Worm (Caenorhabditis elegans): Measurements from ENCODE around the gene trx-1.

DNA sequence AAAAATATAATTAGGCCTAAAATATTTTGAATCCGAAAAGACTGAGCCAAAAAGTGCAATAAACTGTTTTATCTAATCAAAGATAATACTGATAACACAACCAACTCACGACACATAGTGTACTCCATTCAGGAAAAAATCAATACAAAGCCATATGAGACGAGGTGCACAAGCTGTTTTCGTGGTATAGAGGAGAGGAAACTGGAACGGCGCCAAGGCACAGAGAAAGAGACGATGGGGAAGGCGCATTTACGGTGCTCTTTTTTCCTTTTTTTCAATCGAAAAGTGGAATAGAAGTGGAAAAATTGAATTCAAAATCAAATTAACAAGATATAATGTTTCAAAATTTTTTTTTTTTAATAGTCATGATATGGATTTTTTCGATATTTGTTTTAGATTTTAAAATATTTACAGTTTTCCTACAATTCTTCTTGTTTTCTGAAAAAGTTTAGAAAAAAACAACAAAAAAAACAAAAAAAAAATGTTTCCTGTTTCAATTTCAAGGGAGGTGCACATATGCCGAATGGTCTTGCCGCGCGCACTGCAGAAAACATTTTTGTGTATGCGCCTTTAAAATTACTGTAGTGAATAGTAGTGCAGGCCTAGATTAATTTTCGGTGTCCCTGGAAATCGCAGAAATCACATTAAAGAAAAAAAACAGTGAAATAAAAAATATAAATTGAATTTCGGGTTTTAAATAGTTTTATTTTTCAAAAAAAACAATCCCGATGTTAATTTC is 5.2 kb upstream of the trx-1 start, which contains the start of gene B0228.7:
- TF ChIP-seq lir-3 (tag; optimal IDR thresholded peaks at IDR 0.05; ENCODE audit: poor library complexity) (no peak), unc-30 (tag; optimal IDR thresholded peaks at IDR 0.05) (no peak), nhr-77 (tag; optimal IDR thresholded peaks at IDR 0.05) (no peak), sptf-1 (tag; optimal IDR thresholded peaks at IDR 0.05) (no peak), ceh-90 (tag; optimal IDR thresholded peaks at IDR 0.05) (no peak), lin-14 (GFP tag; optimal IDR thresholded peaks at IDR 0.05) (peak; percentile 37), fkh-10 (GFP tag; optimal IDR thresholded peaks at IDR 0.05) (no peak), zag-1 (tag; optimal IDR thresholded peaks at IDR 0.05) (no peak), egl-27 (tag; optimal IDR thresholded peaks at IDR 0.05) (no peak), ama-1 (optimal IDR thresholded peaks at IDR 0.05) (no peak), pag-3 (tag; optimal IDR thresholded peaks at IDR 0.05; ENCODE audit: borderline replicate concordance, insufficient read depth) (no peak), dpl-1 (GFP tag; optimal IDR thresholded peaks at IDR 0.05) (peak in 1 of 3 experiments; percentile 18), unc-86 (tag; optimal IDR thresholded peaks at IDR 0.05) (peak; percentile 25), ets-5 (GFP tag; IDR thresholded peaks at IDR 0.05) (no peak)
